Worm (Caenorhabditis elegans) whole organism, late embryonic: ENCODE data around the gene unc-47.

ENCODE experiments used
- F13H6.1 ChIP-seq: sonication (generic microtip); optimal IDR thresholded peaks from 2 replicates; lab custom pipeline; 2016; ENCODE audit warnings: missing genetic modification characterization, missing compliant biosample characterization
- pat-9 ChIP-seq: fragments of 200-800 bp; sonication (Bioruptor generic); optimal IDR thresholded peaks from 2 replicates; lab custom pipeline; 2018; ENCODE audit warnings: mild to moderate bottlenecking, missing genetic modification characterization, moderate library complexity, missing compliant biosample characterization
- pha-2 ChIP-seq: sonication (generic microtip); optimal IDR thresholded peaks from 2 replicates; lab custom pipeline; 2017; ENCODE audit warnings: mild to moderate bottlenecking, missing genetic modification characterization, missing compliant biosample characterization
- rnt-1 ChIP-seq: sonication (generic microtip); optimal IDR thresholded peaks from 2 replicates; lab custom pipeline; 2016; ENCODE audit warnings: missing genetic modification characterization, missing compliant biosample characterization

ce11 chrIII:10153003-10153402, 33.1 kb downstream of the unc-47 start:
- TF ChIP-seq F13H6.1 (tag; lab: Kevin White, UChicago) (no peak), pha-2 (no peak), rnt-1 (tag; lab: Kevin White, UChicago) (no peak), pat-9 (tag; lab: Kevin White, UChicago) (no peak)
